Fruit fly (Drosophila melanogaster): ENCODE measurements around the gene AP-2sigma.

Gene AP-2sigma

DNA sequence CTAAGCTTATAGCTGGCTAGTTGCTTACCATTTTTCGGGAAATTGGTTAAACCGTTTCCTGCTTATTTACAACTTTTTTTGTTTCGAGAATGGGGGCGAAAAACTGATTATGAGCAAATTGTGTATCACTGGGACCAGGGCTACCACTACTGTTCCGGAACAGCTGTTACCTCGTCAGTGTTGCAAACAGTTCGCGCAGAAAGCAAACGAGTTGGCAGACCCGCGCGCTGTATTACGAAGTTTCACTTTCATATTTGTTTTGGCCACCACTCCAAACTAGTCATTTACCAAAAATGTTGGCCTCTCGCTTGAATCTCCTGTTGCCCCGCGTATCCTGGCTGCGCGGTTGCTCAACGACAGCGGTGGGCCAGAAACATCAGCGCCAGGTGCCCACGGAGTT is at the start of gene AP-2sigma, which contains the start of gene Idi:
Gene AP-2sigma (minus strand): TSS at position 153 of the 400 bp plus-strand sequence.
Gene Idi (plus strand): TSS at position 204 of the 400 bp plus-strand sequence.
- no peak for TF ChIP-seq Rel (GFP tag; optimal IDR thresholded peaks at IDR 0.05)
- peak; percentile 48 for TF ChIP-seq Rel (tag; optimal IDR thresholded peaks at IDR 0.05)
- TF ChIP-seq dsf (GFP tag; optimal IDR thresholded peaks at IDR 0.05; ENCODE audit: borderline replicate concordance): no peak
- TF ChIP-seq Hnf4 (GFP tag; optimal IDR thresholded peaks at IDR 0.05): peak; percentile 15
- TF ChIP-seq rgr (GFP tag; optimal IDR thresholded peaks at IDR 0.05): peak; percentile 57
- TF ChIP-seq Hr83 (GFP tag; optimal IDR thresholded peaks at IDR 0.05; ENCODE audit: poor library complexity, severe bottlenecking): peak; percentile 37
- TF ChIP-seq dl (GFP tag; optimal IDR thresholded peaks at IDR 0.05; ENCODE audit: insufficient read depth in 1 of 2, partially characterized antibody in 2 of 2): no peak
- TF ChIP-seq sv (GFP tag; optimal IDR thresholded peaks at IDR 0.05): no peak
- no peak for TF ChIP-seq usp (GFP tag; optimal IDR thresholded peaks at IDR 0.05)
- TF ChIP-seq foxo (GFP tag; optimal IDR thresholded peaks at IDR 0.05): peak in 1 of 2 experiments; percentile 58
- peak; percentile 4 for TF ChIP-seq OdsH (GFP tag; optimal IDR thresholded peaks at IDR 0.05)
- TF ChIP-seq HLH106 (tag; optimal IDR thresholded peaks at IDR 0.05): peak; percentile 32
- peak; percentile 47 for TF ChIP-seq h (GFP tag; optimal IDR thresholded peaks at IDR 0.05)
- TF ChIP-seq Dif (GFP tag; optimal IDR thresholded peaks at IDR 0.05; ENCODE audit: partially characterized antibody): peak; percentile 8
- TF ChIP-seq br (GFP tag; optimal IDR thresholded peaks at IDR 0.05): peak; percentile 23
- peak; percentile 30 for TF ChIP-seq Sp1 (GFP tag; optimal IDR thresholded peaks at IDR 0.05)

DNA sequence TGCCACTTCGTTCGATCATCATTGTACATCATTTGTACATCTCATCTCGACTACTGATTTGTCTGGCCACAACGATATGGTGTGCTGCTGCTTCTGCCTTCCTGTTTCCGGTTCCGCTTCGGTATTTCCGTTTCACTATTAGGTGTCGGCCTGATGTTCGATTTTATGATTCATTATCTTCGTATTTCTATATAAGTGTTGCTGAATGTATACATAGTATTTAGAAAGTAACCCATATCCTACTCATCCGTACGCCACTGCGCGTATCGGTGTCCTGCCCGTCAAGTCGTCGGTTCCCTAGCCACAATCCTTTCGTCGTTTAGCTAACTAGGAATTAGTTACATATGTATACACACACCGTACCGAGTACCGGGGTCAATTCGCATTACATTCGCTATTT is 49.2 kb upstream of the AP-2sigma start:
- TF ChIP-seq Vsx2 (GFP tag; optimal IDR thresholded peaks at IDR 0.05; ENCODE audit: partially characterized antibody): no peak
- TF ChIP-seq CG9705 (GFP tag; optimal IDR thresholded peaks at IDR 0.05): no peak
- no peak for TF ChIP-seq CG32264 (GFP tag; optimal IDR thresholded peaks at IDR 0.05)
- TF ChIP-seq psq (GFP tag; optimal IDR thresholded peaks at IDR 0.05): no peak
- no peak for TF ChIP-seq Hr83 (GFP tag; optimal IDR thresholded peaks at IDR 0.05; ENCODE audit: poor library complexity, severe bottlenecking)
- no peak for TF ChIP-seq jim (GFP tag; optimal IDR thresholded peaks at IDR 0.05)
- TF ChIP-seq br (GFP tag; optimal IDR thresholded peaks at IDR 0.05): no peak
- TF ChIP-seq OdsH (GFP tag; optimal IDR thresholded peaks at IDR 0.05): no peak
- no peak for TF ChIP-seq Mio (GFP tag; optimal IDR thresholded peaks at IDR 0.05)
- no peak for TF ChIP-seq HLH106 (tag; optimal IDR thresholded peaks at IDR 0.05)
- TF ChIP-seq GATAd (GFP tag; optimal IDR thresholded peaks at IDR 0.05): no peak
- no peak for TF ChIP-seq Sp1 (GFP tag; optimal IDR thresholded peaks at IDR 0.05)

DNA sequence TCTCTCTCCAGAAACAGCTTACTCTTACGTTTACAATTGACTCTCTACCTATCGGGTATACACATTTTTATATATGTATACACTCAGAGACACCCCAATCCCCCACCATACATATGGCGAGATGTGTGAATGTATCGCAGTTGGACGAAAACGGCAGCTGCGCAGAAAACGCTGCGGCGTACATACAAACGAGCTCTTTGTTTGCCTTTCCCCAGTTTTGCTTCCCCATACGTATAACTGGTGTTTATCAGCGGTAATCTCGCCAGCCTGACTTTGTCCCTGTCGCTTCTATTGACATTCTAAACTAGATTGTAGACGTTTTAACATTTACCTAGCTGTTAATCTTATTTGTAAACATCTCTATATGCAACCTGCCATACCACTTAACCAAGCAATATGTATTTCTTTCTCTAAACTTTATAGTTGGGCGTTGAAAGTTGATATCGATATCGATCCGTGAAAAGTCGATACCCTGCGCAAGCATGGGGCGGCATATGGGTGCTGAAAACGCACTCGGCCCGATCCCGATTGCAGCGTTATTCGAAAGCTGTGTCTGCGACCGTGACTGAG is 27.6 kb upstream of the AP-2sigma start:
- TF ChIP-seq h (GFP tag; optimal IDR thresholded peaks at IDR 0.05) (peak; percentile 72), HLH106 (tag; optimal IDR thresholded peaks at IDR 0.05) (no peak), Myc (optimal IDR thresholded peaks at IDR 0.05) (no peak), fru (GFP tag; optimal IDR thresholded peaks at IDR 0.05) (no peak), lola (GFP tag; optimal IDR thresholded peaks at IDR 0.05) (no peak), Hr78 (GFP tag; optimal IDR thresholded peaks at IDR 0.05) (no peak), Hnf4 (GFP tag; optimal IDR thresholded peaks at IDR 0.05) (peak; percentile 51), pan (optimal IDR thresholded peaks at IDR 0.05) (no peak), dl (GFP tag; optimal IDR thresholded peaks at IDR 0.05; ENCODE audit: insufficient read depth in 1 of 2, partially characterized antibody in 2 of 2) (peak; percentile 27 to 61), dsf (GFP tag; optimal IDR thresholded peaks at IDR 0.05; ENCODE audit: borderline replicate concordance) (peak; percentile 9), jim (GFP tag; optimal IDR thresholded peaks at IDR 0.05) (no peak), Abd-B (GFP tag; optimal IDR thresholded peaks at IDR 0.05) (no peak), sage (GFP tag; optimal IDR thresholded peaks at IDR 0.05) (peak; percentile 89), CrebA (GFP tag; optimal IDR thresholded peaks at IDR 0.05; ENCODE audit: borderline replicate concordance) (peak; percentile 92), CG32264 (GFP tag; optimal IDR thresholded peaks at IDR 0.05) (peak; percentile 43), CG9705 (GFP tag; optimal IDR thresholded peaks at IDR 0.05) (no peak), br (GFP tag; optimal IDR thresholded peaks at IDR 0.05) (peak; percentile 55), Mio (GFP tag; optimal IDR thresholded peaks at IDR 0.05) (no peak), foxo (GFP tag; optimal IDR thresholded peaks at IDR 0.05) (peak in 1 of 2 experiments; percentile 2), rgr (GFP tag; optimal IDR thresholded peaks at IDR 0.05) (peak; percentile 40), N (GFP tag; optimal IDR thresholded peaks at IDR 0.05) (no peak), Dfd (GFP tag; optimal IDR thresholded peaks at IDR 0.05) (no peak), woc (GFP tag; optimal IDR thresholded peaks at IDR 0.05) (peak; percentile 1), tai (GFP tag; optimal IDR thresholded peaks at IDR 0.05) (peak; percentile 61), Rel (GFP tag; optimal IDR thresholded peaks at IDR 0.05) (no peak), Rel (tag; optimal IDR thresholded peaks at IDR 0.05) (peak; percentile 55), ey (GFP tag; optimal IDR thresholded peaks at IDR 0.05) (no peak), Sp1 (GFP tag; optimal IDR thresholded peaks at IDR 0.05) (no peak), Vsx2 (GFP tag; optimal IDR thresholded peaks at IDR 0.05; ENCODE audit: partially characterized antibody) (no peak), brk (GFP tag; optimal IDR thresholded peaks at IDR 0.05) (peak; percentile 84), dmrt93B (GFP tag; optimal IDR thresholded peaks at IDR 0.05) (no peak), sv (GFP tag; optimal IDR thresholded peaks at IDR 0.05) (no peak), Dif (GFP tag; optimal IDR thresholded peaks at IDR 0.05; ENCODE audit: partially characterized antibody) (peak; percentile 82), usp (GFP tag; optimal IDR thresholded peaks at IDR 0.05) (no peak), GATAd (GFP tag; optimal IDR thresholded peaks at IDR 0.05) (no peak), Jra (GFP tag; optimal IDR thresholded peaks at IDR 0.05) (peak; percentile 68), Hr83 (GFP tag; optimal IDR thresholded peaks at IDR 0.05; ENCODE audit: poor library complexity, severe bottlenecking) (peak; percentile 87), OdsH (GFP tag; optimal IDR thresholded peaks at IDR 0.05) (peak; percentile 14), psq (GFP tag; optimal IDR thresholded peaks at IDR 0.05) (peak; percentile 49)
